Worm (Caenorhabditis elegans) whole organism, L2 larva: ENCODE results near the gene flp-15.

Source experiments
- C34F6.9 ChIP-seq: fragments of 150-350 bp; optimal IDR thresholded peaks from 2 replicates; lab custom pipeline; 2014; ENCODE audit warnings: missing biosample characterization, missing genetic modification characterization
- F13H6.1 ChIP-seq: sonication (generic microtip); optimal IDR thresholded peaks from 2 replicates; lab custom pipeline; 2016; ENCODE audit warnings: missing genetic modification characterization, missing compliant biosample characterization
- ZK546.5 ChIP-seq: sonication (generic microtip); optimal IDR thresholded peaks from 2 replicates; lab custom pipeline; 2017; ENCODE audit warnings: missing biosample characterization, missing genetic modification characterization
- ama-1 ChIP-seq: fragments of 150-350 bp; optimal IDR thresholded peaks from 2 replicates; lab custom pipeline; 2018; ENCODE audit warnings: inconsistent platforms
- elt-1 ChIP-seq: fragments of 150-350 bp; optimal IDR thresholded peaks from 2 replicates; lab custom pipeline; 2014; ENCODE audit warnings: missing biosample characterization, missing genetic modification characterization
- gmeb-1 ChIP-seq: fragments of 150-350 bp; optimal IDR thresholded peaks from 2 replicates; lab custom pipeline; 2014; ENCODE audit warnings: missing biosample characterization, missing genetic modification characterization
- lin-11 ChIP-seq: fragments of 150-350 bp; sonication (generic microtip); optimal IDR thresholded peaks from 2 replicates; lab custom pipeline; 2014; ENCODE audit warnings: missing biosample characterization, missing genetic modification characterization, inconsistent platforms, mixed read lengths
- mab-5 ChIP-seq: fragments of 150-350 bp; optimal IDR thresholded peaks from 2 replicates; lab custom pipeline; 2014; ENCODE audit warnings: missing biosample characterization, missing genetic modification characterization
- nhr-12 ChIP-seq: fragments of 150-350 bp; optimal IDR thresholded peaks from 2 replicates; lab custom pipeline; 2014; ENCODE audit warnings: missing biosample characterization, missing genetic modification characterization
- nhr-129 ChIP-seq: fragments of 150-350 bp; optimal IDR thresholded peaks from 2 replicates; lab custom pipeline; 2014; ENCODE audit warnings: missing biosample characterization, missing genetic modification characterization
- nhr-21 ChIP-seq: fragments of 150-350 bp; optimal IDR thresholded peaks from 2 replicates; lab custom pipeline; 2014; ENCODE audit warnings: missing biosample characterization, missing genetic modification characterization
- nhr-6 ChIP-seq: fragments of 150-350 bp; optimal IDR thresholded peaks from 2 replicates; lab custom pipeline; 2014; ENCODE audit warnings: missing biosample characterization, missing genetic modification characterization
- nhr-77 ChIP-seq: fragments of 150-350 bp; optimal IDR thresholded peaks from 2 replicates; lab custom pipeline; 2014; ENCODE audit warnings: missing biosample characterization, missing genetic modification characterization
- peb-1 ChIP-seq: fragments of 150-350 bp; optimal IDR thresholded peaks from 2 replicates; lab custom pipeline; 2014; ENCODE audit warnings: missing biosample characterization, missing genetic modification characterization
- sem-4 ChIP-seq: fragments of 150-350 bp; optimal IDR thresholded peaks from 2 replicates; lab custom pipeline; 2014; ENCODE audit warnings: missing biosample characterization, missing genetic modification reagents, missing genetic modification characterization
- sma-3 ChIP-seq: sonication (generic microtip); optimal IDR thresholded peaks from 2 replicates; lab custom pipeline; 2016; ENCODE audit warnings: missing genetic modification reagents, missing genetic modification characterization, missing compliant biosample characterization
- unc-39 ChIP-seq: fragments of 150-350 bp; optimal IDR thresholded peaks from 2 replicates; lab custom pipeline; 2014; ENCODE audit warnings: missing biosample characterization, missing genetic modification characterization
- unc-62 ChIP-seq: fragments of 150-350 bp; optimal IDR thresholded peaks from 2 replicates; lab custom pipeline; 2014; ENCODE audit warnings: missing biosample characterization, missing genetic modification reagents, missing genetic modification characterization

flp-15 gene

ce11 chrIII:13614751-13615150, 52.9 kb downstream of the flp-15 start:
- no peak for TF ChIP-seq sem-4 (tag; lab: Kevin White, UChicago)
- TF ChIP-seq ama-1 (lab: Kevin White, UChicago) = no peak
- no peak for TF ChIP-seq peb-1
- no peak for TF ChIP-seq lin-11 (tag; lab: Kevin White, UChicago)
- TF ChIP-seq mab-5 (tag; lab: Kevin White, UChicago) = no peak
- no peak for TF ChIP-seq nhr-12
- TF ChIP-seq sma-3 = no peak
- no peak for TF ChIP-seq ZK546.5
- no peak for TF ChIP-seq elt-1
- TF ChIP-seq unc-62 (GFP tag; lab: Kevin White, UChicago) = no peak
- TF ChIP-seq nhr-6 = no peak
- TF ChIP-seq nhr-77 (tag; lab: Kevin White, UChicago) = no peak
- TF ChIP-seq C34F6.9 (tag; lab: Kevin White, UChicago) = no peak
- TF ChIP-seq unc-39 (tag; lab: Kevin White, UChicago) = no peak
- no peak for TF ChIP-seq gmeb-1 (tag; lab: Kevin White, UChicago)

- TF ChIP-seq peb-1 (no peak), F13H6.1 (tag; lab: Kevin White, UChicago) (no peak), nhr-21 (tag; lab: Kevin White, UChicago) (no peak), nhr-129 (tag; lab: Kevin White, UChicago) (no peak)
Observed at ce11 chrIII:13614206-13614605, 53.4 kb downstream of the flp-15 start.
